Worm (Caenorhabditis elegans): ENCODE results near the gene M162.15.
A peak's percentile ranks its signal among the peaks of the same experiment; 100 is the strongest.

Gene M162.15

ce11 chrV:19728731-19729130 is 42.8 kb downstream of the M162.15 start, which contains the start of gene Y116F11A.3:
Y116F11A.3 (plus strand) TSS chrV:19729031.
- TF ChIP-seq mab-5 (tag; optimal IDR thresholded peaks at IDR 0.05) (no peak), elt-1 (tag; optimal IDR thresholded peaks at IDR 0.05) (no peak), nhr-6 (tag; optimal IDR thresholded peaks at IDR 0.05) (no peak), sem-4 (tag; optimal IDR thresholded peaks at IDR 0.05) (no peak), ztf-1 (GFP tag; conservative IDR thresholded peaks at IDR 0.05) (no peak), egl-27 (tag; optimal IDR thresholded peaks at IDR 0.05) (no peak), nhr-23 (tag; optimal IDR thresholded peaks at IDR 0.05) (no peak), unc-62 (GFP tag; optimal IDR thresholded peaks at IDR 0.05) (no peak), nhr-10 (tag; optimal IDR thresholded peaks at IDR 0.05) (no peak), F13H6.1 (tag; optimal IDR thresholded peaks at IDR 0.05) (no peak), lsy-2 (tag; optimal IDR thresholded peaks at IDR 0.05) (no peak), dmd-4 (tag; optimal IDR thresholded peaks at IDR 0.05) (no peak), snpc-4 (tag; optimal IDR thresholded peaks at IDR 0.05) (no peak), lin-39 (tag; optimal IDR thresholded peaks at IDR 0.05) (no peak), nhr-237 (tag; optimal IDR thresholded peaks at IDR 0.05) (no peak), ztf-4 (tag; optimal IDR thresholded peaks at IDR 0.05) (no peak), crh-2 (tag; optimal IDR thresholded peaks at IDR 0.05) (no peak)

- TF ChIP-seq nhr-23 (tag; optimal IDR thresholded peaks at IDR 0.05) (no peak), mbf-1 (tag; optimal IDR thresholded peaks at IDR 0.05) (no peak), Y55F3AM.14 (GFP tag; optimal IDR thresholded peaks at IDR 0.05) (no peak), lin-13 (GFP tag; optimal IDR thresholded peaks at IDR 0.05) (peak; percentile 54), R02D3.7 (tag; optimal IDR thresholded peaks at IDR 0.05) (no peak), fos-1 (tag; optimal IDR thresholded peaks at IDR 0.05) (no peak)
Measured at ce11 chrV:19727990-19728389, 43.6 kb downstream of the M162.15 start.

ce11 chrV:19724589-19724988 is 47.0 kb downstream of the M162.15 start:
- TF ChIP-seq lin-11 (tag; optimal IDR thresholded peaks at IDR 0.05): no peak
- no peak for TF ChIP-seq zag-1 (tag; optimal IDR thresholded peaks at IDR 0.05)
- no peak for TF ChIP-seq aly-2 (tag; optimal IDR thresholded peaks at IDR 0.05)
- TF ChIP-seq C34F6.9 (tag; optimal IDR thresholded peaks at IDR 0.05): no peak
- TF ChIP-seq F13H6.1 (tag; optimal IDR thresholded peaks at IDR 0.05): no peak
- no peak for TF ChIP-seq peb-1 (tag; optimal IDR thresholded peaks at IDR 0.05)
- peak; percentile 5 for TF ChIP-seq ztf-11 (tag; optimal IDR thresholded peaks at IDR 0.05)
- no peak for TF ChIP-seq unc-62 (GFP tag; optimal IDR thresholded peaks at IDR 0.05)
- TF ChIP-seq unc-55 (GFP tag; optimal IDR thresholded peaks at IDR 0.05): peak; percentile 9
- no peak for TF ChIP-seq egl-27 (tag; optimal IDR thresholded peaks at IDR 0.05)
- TF ChIP-seq nhr-237 (tag; optimal IDR thresholded peaks at IDR 0.05): no peak
- TF ChIP-seq mbf-1 (tag; optimal IDR thresholded peaks at IDR 0.05): no peak
- TF ChIP-seq unc-39 (tag; optimal IDR thresholded peaks at IDR 0.05): no peak
- TF ChIP-seq ceh-16 (tag; optimal IDR thresholded peaks at IDR 0.05): no peak
- TF ChIP-seq ztf-1 (GFP tag; conservative IDR thresholded peaks at IDR 0.05): no peak
- no peak for TF ChIP-seq ceh-82 (tag; optimal IDR thresholded peaks at IDR 0.05)
- no peak for TF ChIP-seq nhr-25 (tag; optimal IDR thresholded peaks at IDR 0.05)
- no peak for TF ChIP-seq ztf-4 (tag; optimal IDR thresholded peaks at IDR 0.05)

- peak; percentile 25 for TF ChIP-seq lin-13 (GFP tag; optimal IDR thresholded peaks at IDR 0.05)
- TF ChIP-seq lin-11 (tag; optimal IDR thresholded peaks at IDR 0.05): peak; percentile 7
- peak; percentile 7 for TF ChIP-seq gmeb-1 (tag; optimal IDR thresholded peaks at IDR 0.05)
- TF ChIP-seq nhr-23 (tag; optimal IDR thresholded peaks at IDR 0.05): no peak
- TF ChIP-seq sem-4 (tag; optimal IDR thresholded peaks at IDR 0.05): no peak
Measured at ce11 chrV:19722881-19723280, 48.7 kb downstream of the M162.15 start.

All from whole organism, L2 larva.